Fruit fly (Drosophila melanogaster): Measurements from ENCODE around the gene CG4360.

Gene CG4360

dm6 chr3R:20282103-20282502, 45.7 kb downstream of the CG4360 start:
- TF ChIP-seq aop (GFP tag; IDR thresholded peaks at IDR 0.05) (no peak), bsh (GFP tag; optimal IDR thresholded peaks at IDR 0.05) (peak in 1 of 2 experiments; percentile 12)

- TF ChIP-seq Med (GFP tag) (peak; percentile 74), bsh (GFP tag; optimal IDR thresholded peaks at IDR 0.05) (peak in 1 of 2 experiments; percentile 48), sens (GFP tag) (peak; percentile 26), Drgx (GFP tag; IDR thresholded peaks at IDR 0.05) (peak; percentile 61), nom (GFP tag; optimal IDR thresholded peaks at IDR 0.05) (peak; percentile 45), Gug (GFP tag; IDR thresholded peaks at IDR 0.05) (no peak)
These were observed 47.3 kb downstream of the CG4360 start for dm6 chr3R:20280518-20280981.

- TF ChIP-seq D (optimal IDR thresholded peaks at IDR 0.05) (no peak), D (GFP tag; optimal IDR thresholded peaks at IDR 0.05) (no peak), CG2678 (tag; optimal IDR thresholded peaks at IDR 0.05) (no peak), CG1529 (GFP tag; optimal IDR thresholded peaks at IDR 0.05) (peak; percentile 36), CG8478 (optimal IDR thresholded peaks at IDR 0.05) (no peak), jing (GFP tag; optimal IDR thresholded peaks at IDR 0.05) (no peak), CG3407 (GFP tag; optimal IDR thresholded peaks at IDR 0.05) (peak; percentile 12), ara (GFP tag; IDR thresholded peaks at IDR 0.05) (0 out of 2 replicates have a peak, but pooled peaks have one; percentile 8), CG1603 (tag; optimal IDR thresholded peaks at IDR 0.05) (peak; percentile 29), Hey (tag; optimal IDR thresholded peaks at IDR 0.05) (no peak), BEAF-32 (GFP tag; optimal IDR thresholded peaks at IDR 0.05) (no peak), CG6765 (GFP tag; optimal IDR thresholded peaks at IDR 0.05) (no peak), CG2199 (GFP tag; IDR thresholded peaks at IDR 0.05) (0 out of 3 replicates have a peak, but pooled peaks have one; percentile 33), CG33557 (GFP tag; optimal IDR thresholded peaks at IDR 0.05) (peak; percentile 27), eve (GFP tag; optimal IDR thresholded peaks at IDR 0.05) (peak in 1 of 2 experiments; percentile 30), CG10147 (GFP tag; optimal IDR thresholded peaks at IDR 0.05) (no peak), CG30020 (tag; optimal IDR thresholded peaks at IDR 0.05) (no peak), Myb (GFP tag; optimal IDR thresholded peaks at IDR 0.05) (no peak), gfzf (GFP tag; optimal IDR thresholded peaks at IDR 0.05) (no peak), CG17802 (tag; optimal IDR thresholded peaks at IDR 0.05) (no peak), dysf (GFP tag; IDR thresholded peaks at IDR 0.05) (no peak), C15 (GFP tag; IDR thresholded peaks at IDR 0.05) (no peak), grn (GFP tag; optimal IDR thresholded peaks at IDR 0.05) (peak; percentile 21), Xrp1 (GFP tag; IDR thresholded peaks at IDR 0.05) (peak; percentile 36; the same call in 1 of the 2 replicates), CG8089 (GFP tag; optimal IDR thresholded peaks at IDR 0.05) (no peak), CG30431 (GFP tag; optimal IDR thresholded peaks at IDR 0.05) (no peak), CG15514 (GFP tag; optimal IDR thresholded peaks at IDR 0.05) (no peak), Awh (GFP tag; IDR thresholded peaks at IDR 0.05) (no peak), Taf1 (GFP tag; IDR thresholded peaks at IDR 0.05) (no peak), CG12219 (GFP tag; optimal IDR thresholded peaks at IDR 0.05) (no peak), ATbp (GFP tag; optimal IDR thresholded peaks at IDR 0.05) (peak; percentile 33), Hmr (GFP tag; optimal IDR thresholded peaks at IDR 0.05) (no peak), Aef1 (GFP tag; IDR thresholded peaks at IDR 0.05) (no peak), Hmx (GFP tag; optimal IDR thresholded peaks at IDR 0.05) (no peak), MBD-R2 (GFP tag; IDR thresholded peaks at IDR 0.05) (no peak), twi (tag; optimal IDR thresholded peaks at IDR 0.05) (peak; percentile 8), ac (GFP tag; optimal IDR thresholded peaks at IDR 0.05) (peak; percentile 43), prd (optimal IDR thresholded peaks at IDR 0.05) (no peak), prd (GFP tag; IDR thresholded peaks at IDR 0.05) (no peak), fd102C (GFP tag; optimal IDR thresholded peaks at IDR 0.05) (peak; percentile 1), sc (optimal IDR thresholded peaks at IDR 0.05) (no peak), sc (GFP tag; optimal IDR thresholded peaks at IDR 0.05) (no peak)
These were observed 51.0 kb downstream of the CG4360 start for dm6 chr3R:20276760-20277159.

Measured in whole organism, embryonic.